Fruit fly (Drosophila melanogaster): ENCODE results near the gene Adgf-A2.
A peak's percentile ranks its signal among the peaks of the same experiment; 100 is the strongest.

The Adgf-A2 gene

dm6 chr3L:17742531-17742930 lies 21.4 kb downstream of the Adgf-A2 start:
- TF ChIP-seq CG17801 (GFP tag; optimal IDR thresholded peaks at IDR 0.05; ENCODE audit: partially characterized antibody): no peak

- TF ChIP-seq CG17801 (GFP tag; optimal IDR thresholded peaks at IDR 0.05; ENCODE audit: partially characterized antibody): peak; percentile 77
Measured at dm6 chr3L:17740471-17740870, 23.5 kb downstream of the Adgf-A2 start, which contains the start of gene CG7460. Gene CG7460 (plus strand): TSS chr3L:17740540.

- no peak for TF ChIP-seq CG17801 (GFP tag; optimal IDR thresholded peaks at IDR 0.05; ENCODE audit: partially characterized antibody)
Measured at dm6 chr3L:17739627-17740026, 24.3 kb downstream of the Adgf-A2 start.

dm6 chr3L:17729278-17729677 lies 34.7 kb downstream of the Adgf-A2 start, which contains the start of gene CG6052:
Gene CG6052 (minus strand): TSS chr3L:17729378.
- no peak for TF ChIP-seq CG17801 (GFP tag; optimal IDR thresholded peaks at IDR 0.05; ENCODE audit: partially characterized antibody)

- TF ChIP-seq CG17801 (GFP tag; optimal IDR thresholded peaks at IDR 0.05; ENCODE audit: partially characterized antibody): no peak
Measured at dm6 chr3L:17719754-17720153, 44.2 kb downstream of the Adgf-A2 start, which contains the start of gene CheB74a. Gene CheB74a (minus strand): TSS chr3L:17719854.

Data from ovary, adult (tissue).